Fruit fly (Drosophila melanogaster) whole organism, embryonic: Measurements from ENCODE around the gene CG15719.
A peak's percentile ranks its signal among the peaks of the same experiment; 100 is the strongest.

ENCODE experiments used
- Asciz ChIP-seq: fragments of 200-800 bp; sonication (Bioruptor generic); optimal IDR thresholded peaks from 2 replicates; lab custom pipeline; 2017; ENCODE audit warnings: missing biosample characterization, mild to moderate bottlenecking, missing genetic modification characterization, missing genetic modification reagents
- Atf-2 ChIP-seq: fragments of 200-800 bp; sonication (Bioruptor generic); optimal IDR thresholded peaks from 2 replicates; lab custom pipeline; 2016; ENCODE audit warnings: missing biosample characterization, missing genetic modification characterization
- Atf6 ChIP-seq: fragments of 200-800 bp; sonication (Bioruptor generic); IDR thresholded peaks from 2 replicates; pipeline ENCODE4 v1.3.6; 2022; ENCODE audit warnings: missing biosample characterization, missing genetic modification characterization
- CG10565 ChIP-seq: fragments of 200-800 bp; sonication (Bioruptor generic); optimal IDR thresholded peaks from 3 replicates; lab custom pipeline; 2016; ENCODE audit warnings: missing biosample characterization, mild to moderate bottlenecking, missing genetic modification characterization
- CG10979 ChIP-seq: fragments of 200-800 bp; sonication (Bioruptor generic); optimal IDR thresholded peaks from 2 replicates; lab custom pipeline; 2018; ENCODE audit warnings: missing biosample characterization, mild to moderate bottlenecking, missing genetic modification characterization, moderate library complexity
- CG11085 ChIP-seq: fragments of 200-800 bp; sonication (Bioruptor generic); IDR thresholded peaks from 2 replicates; pipeline ENCODE4 v1.3.6; 2022; ENCODE audit warnings: missing biosample characterization, missing genetic modification characterization
- CG11398 ChIP-seq: fragments of 200-800 bp; sonication (Bioruptor generic); optimal IDR thresholded peaks from 2 replicates; lab custom pipeline; 2016; ENCODE audit warnings: missing biosample characterization, missing genetic modification characterization
- CG11456 ChIP-seq: fragments of 200-800 bp; sonication (Bioruptor generic); IDR thresholded peaks from 3 replicates; pipeline ENCODE4 v1.3.6; 2022; ENCODE audit warnings: missing biosample characterization, missing genetic modification characterization
- CG15514 ChIP-seq: fragments of 200-800 bp; sonication (Bioruptor generic); optimal IDR thresholded peaks from 3 replicates; lab custom pipeline; 2017; ENCODE audit warnings: missing biosample characterization, missing genetic modification characterization, mild to moderate bottlenecking, moderate library complexity, missing genetic modification reagents
- CG15601 ChIP-seq: fragments of 200-800 bp; sonication (Bioruptor generic); optimal IDR thresholded peaks from 3 replicates; lab custom pipeline; 2019; ENCODE audit warnings: missing biosample characterization, mild to moderate bottlenecking, missing genetic modification characterization, moderate library complexity
- CG1603 ChIP-seq: fragments of 200-800 bp; sonication (Bioruptor generic); optimal IDR thresholded peaks from 2 replicates; lab custom pipeline; 2019; ENCODE audit warnings: missing biosample characterization, mild to moderate bottlenecking, missing genetic modification characterization, moderate library complexity
- CG17912 ChIP-seq: fragments of 200-800 bp; sonication (Bioruptor generic); optimal IDR thresholded peaks from 2 replicates; lab custom pipeline; 2018; ENCODE audit warnings: missing biosample characterization, mild to moderate bottlenecking, missing genetic modification characterization
- CG2202 ChIP-seq: fragments of 200-800 bp; sonication (Bioruptor generic); optimal IDR thresholded peaks from 2 replicates; lab custom pipeline; 2018; ENCODE audit warnings: missing biosample characterization, mild to moderate bottlenecking, missing genetic modification characterization
- CG30020 ChIP-seq: fragments of 200-800 bp; optimal IDR thresholded peaks from 2 replicates; lab custom pipeline; 2019; ENCODE audit warnings: missing biosample characterization, mild to moderate bottlenecking, missing genetic modification characterization, moderate library complexity
- CG31388 ChIP-seq: fragments of 200-800 bp; sonication (Bioruptor generic); optimal IDR thresholded peaks from 2 replicates; lab custom pipeline; 2016; ENCODE audit warnings: missing biosample characterization, missing genetic modification characterization
- CG3407 ChIP-seq: fragments of 200-800 bp; sonication (Bioruptor generic); optimal IDR thresholded peaks from 2 replicates; lab custom pipeline; 2018; ENCODE audit warnings: missing biosample characterization, mild to moderate bottlenecking, missing genetic modification characterization
- CG3838 ChIP-seq: fragments of 200-800 bp; sonication (Bioruptor generic); optimal IDR thresholded peaks from 3 replicates; lab custom pipeline; 2016; ENCODE audit warnings: missing biosample characterization, missing genetic modification characterization
- CG6791 ChIP-seq: fragments of 200-800 bp; sonication (Bioruptor generic); IDR thresholded peaks from 3 replicates; pipeline ENCODE4 v1.3.6; 2022; ENCODE audit warnings: missing biosample characterization, missing genetic modification characterization; ENCODE audit not compliant: partially characterized antibody
- CG7357 ChIP-seq: fragments of 200-800 bp; sonication (Bioruptor generic); IDR thresholded peaks from 3 replicates; pipeline ENCODE4 v1.3.6; 2022; ENCODE audit warnings: missing biosample characterization, missing genetic modification characterization
- CG7745 ChIP-seq: fragments of 200-800 bp; sonication (Bioruptor generic); optimal IDR thresholded peaks from 2 replicates; lab custom pipeline; 2018; ENCODE audit warnings: missing biosample characterization, mild to moderate bottlenecking, missing genetic modification characterization, moderate library complexity
- CG8089 ChIP-seq: fragments of 200-800 bp; sonication (Bioruptor generic); optimal IDR thresholded peaks from 3 replicates; lab custom pipeline; 2016; ENCODE audit warnings: missing biosample characterization, missing genetic modification characterization
- Dad ChIP-seq: fragments of 200-800 bp; sonication (Bioruptor generic); optimal IDR thresholded peaks from 3 replicates; lab custom pipeline; 2016; ENCODE audit warnings: missing biosample characterization, missing genetic modification characterization
- Dref ChIP-seq: fragments of 200-800 bp; sonication (Bioruptor generic); IDR thresholded peaks from 2 replicates; pipeline ENCODE4 v1.3.6; 2022; ENCODE audit warnings: missing biosample characterization, missing genetic modification characterization
- H15 ChIP-seq: fragments of 200-800 bp; sonication (Bioruptor generic); IDR thresholded peaks from 3 replicates; pipeline ENCODE4 v1.3.6; 2022; ENCODE audit warnings: missing biosample characterization, missing genetic modification characterization
- HmgZ ChIP-seq: fragments of 200-800 bp; sonication (Bioruptor generic); optimal IDR thresholded peaks from 2 replicates; lab custom pipeline; 2018; ENCODE audit warnings: missing biosample characterization, mild to moderate bottlenecking, missing genetic modification characterization
- Hr51 ChIP-seq, 2 experiments: fragments of 200-800 bp; sonication (Bioruptor generic); optimal IDR thresholded peaks; 2 replicates in 1 of 2; 3 replicates in 1 of 2; lab custom pipeline; 2016 to 2018; ENCODE audit warnings: missing biosample characterization in 2 of 2, missing genetic modification characterization in 2 of 2, mild to moderate bottlenecking in 1 of 2, moderate library complexity in 1 of 2
- MBD-R2 ChIP-seq: fragments of 200-800 bp; sonication (Bioruptor generic); IDR thresholded peaks from 2 replicates; pipeline ENCODE4 v1.3.6; 2022; ENCODE audit warnings: missing biosample characterization, missing genetic modification characterization
- NC2β ChIP-seq: fragments of 200-800 bp; sonication (Bioruptor generic); optimal IDR thresholded peaks from 2 replicates; lab custom pipeline; 2016; ENCODE audit warnings: missing biosample characterization, missing genetic modification characterization
- NK7.1 ChIP-seq: fragments of 200-800 bp; sonication (Bioruptor generic); optimal IDR thresholded peaks from 3 replicates; lab custom pipeline; 2016; ENCODE audit warnings: missing biosample characterization, missing genetic modification characterization
- Oli ChIP-seq: fragments of 200-800 bp; sonication (Bioruptor generic); optimal IDR thresholded peaks from 2 replicates; lab custom pipeline; 2018; ENCODE audit warnings: missing biosample characterization, mild to moderate bottlenecking, missing genetic modification characterization, moderate library complexity
- Opbp ChIP-seq: fragments of 200-800 bp; sonication (Bioruptor generic); IDR thresholded peaks from 3 replicates; pipeline ENCODE4 v1.3.6; 2022; ENCODE audit warnings: missing biosample characterization, missing genetic modification characterization; ENCODE audit not compliant: partially characterized antibody
- Sox100B ChIP-seq: fragments of 200-800 bp; sonication (Bioruptor generic); optimal IDR thresholded peaks from 3 replicates; lab custom pipeline; 2018; ENCODE audit warnings: missing biosample characterization, mild to moderate bottlenecking, missing genetic modification characterization
- ac ChIP-seq: fragments of 200-800 bp; sonication (Bioruptor generic); optimal IDR thresholded peaks from 3 replicates; lab custom pipeline; 2017; ENCODE audit warnings: missing biosample characterization, mild to moderate bottlenecking, missing genetic modification characterization
- chif ChIP-seq, 2 experiments: fragments of 200-800 bp; sonication (Bioruptor generic); optimal IDR thresholded peaks; 3 replicates each; lab custom pipeline; 2016; ENCODE audit warnings: missing biosample characterization in 2 of 2, missing genetic modification characterization in 2 of 2
- danr ChIP-seq: fragments of 200-800 bp; sonication (Bioruptor generic); IDR thresholded peaks from 2 replicates; pipeline ENCODE4 v1.3.6; 2022; ENCODE audit warnings: missing biosample characterization, missing genetic modification characterization
- en ChIP-seq: fragments of 200-800 bp; sonication (Bioruptor generic); optimal IDR thresholded peaks from 2 replicates; lab custom pipeline; 2016; ENCODE audit warnings: missing biosample characterization, missing genetic modification characterization
- gce ChIP-seq: fragments of 200-800 bp; sonication (Bioruptor generic); IDR thresholded peaks from 3 replicates; pipeline ENCODE4 v1.3.6; 2022; ENCODE audit warnings: missing biosample characterization, missing genetic modification characterization
- gro ChIP-seq: fragments of 200-800 bp; sonication (Bioruptor generic); optimal IDR thresholded peaks from 2 replicates; lab custom pipeline; 2016; ENCODE audit warnings: missing biosample characterization, missing genetic modification characterization
- h ChIP-seq: fragments of >200 bp; optimal IDR thresholded peaks from 2 replicates; lab custom pipeline; 2017
- lbe ChIP-seq: fragments of 200-800 bp; sonication (Bioruptor generic); optimal IDR thresholded peaks from 2 replicates; lab custom pipeline; 2016; ENCODE audit warnings: missing biosample characterization, mild to moderate bottlenecking, missing genetic modification characterization
- lov ChIP-seq, 2 experiments: fragments of 200-800 bp in 1 of 2; fragments of >200 bp in 1 of 2; sonication (Bioruptor generic) in 1 of 2; IDR thresholded peaks in 1 of 2; optimal IDR thresholded peaks in 1 of 2; 2 replicates in 1 of 2; 3 replicates in 1 of 2; pipeline versions ENCODE4 v1.3.6 to Lab custom; 2017 to 2022; ENCODE audit warnings: missing biosample characterization in 1 of 2, missing genetic modification characterization in 1 of 2
- nmo ChIP-seq: fragments of 200-800 bp; sonication (Bioruptor generic); optimal IDR thresholded peaks from 2 replicates; lab custom pipeline; 2018; ENCODE audit warnings: missing biosample characterization, mild to moderate bottlenecking, missing genetic modification characterization, moderate library complexity
- otp ChIP-seq: fragments of 200-800 bp; sonication (Bioruptor generic); IDR thresholded peaks from 3 replicates; pipeline ENCODE4, ENCODE4 v1.3.6; 2022; ENCODE audit warnings: missing biosample characterization, missing genetic modification characterization
- ro ChIP-seq: fragments of 200-800 bp; sonication (Bioruptor generic); IDR thresholded peaks from 2 replicates; pipeline ENCODE4 v1.3.6; 2022; ENCODE audit warnings: missing biosample characterization, missing genetic modification characterization
- unc-4 ChIP-seq: fragments of 200-800 bp; sonication (Bioruptor generic); IDR thresholded peaks from 2 replicates; pipeline ENCODE4 v1.3.6; 2022; ENCODE audit warnings: missing biosample characterization, missing genetic modification characterization; ENCODE audit not compliant: partially characterized antibody
- unpg ChIP-seq: fragments of 200-800 bp; sonication (Bioruptor generic); optimal IDR thresholded peaks from 3 replicates; lab custom pipeline; 2018; ENCODE audit warnings: missing biosample characterization, mild to moderate bottlenecking, missing genetic modification characterization, moderate library complexity
- vfl ChIP-seq: fragments of 200-800 bp; sonication (Bioruptor generic); optimal IDR thresholded peaks from 2 replicates; lab custom pipeline; 2016; ENCODE audit warnings: missing biosample characterization, missing genetic modification characterization
- vvl ChIP-seq: fragments of 200-800 bp; sonication (Bioruptor generic); IDR thresholded peaks from 2 replicates; pipeline ENCODE4 v1.3.6; 2022; ENCODE audit warnings: missing biosample characterization, missing genetic modification characterization
- z ChIP-seq: fragments of 200-800 bp; sonication (Bioruptor generic); IDR thresholded peaks from 3 replicates; pipeline ENCODE4 v1.3.6; 2022; ENCODE audit warnings: missing biosample characterization, missing genetic modification characterization
- zen ChIP-seq: fragments of 200-800 bp; sonication (Bioruptor generic); optimal IDR thresholded peaks from 3 replicates; lab custom pipeline; 2018; ENCODE audit warnings: missing biosample characterization, mild to moderate bottlenecking, missing genetic modification characterization, moderate library complexity
- zen2 ChIP-seq: fragments of 200-800 bp; sonication (Bioruptor generic); IDR thresholded peaks from 3 replicates; pipeline ENCODE4 v1.3.6; 2022; ENCODE audit warnings: missing biosample characterization, missing genetic modification characterization; ENCODE audit not compliant: partially characterized antibody

The CG15719 gene

dm6 chrX:13023777-13024176, 19.1 kb upstream of the CG15719 start (continued):
- TF ChIP-seq CG6791 (GFP tag; lab: Robert Waterston, UW) = no peak
- TF ChIP-seq HmgZ (tag; lab: Kevin White, UChicago) = peak; percentile 18
- TF ChIP-seq zen (tag; lab: Kevin White, UChicago) = no peak
- no peak for TF ChIP-seq gce (GFP tag; lab: Robert Waterston, UW)
- no peak for TF ChIP-seq Asciz (GFP tag; lab: Kevin White, UChicago)
- no peak for TF ChIP-seq h (lab: Kevin White, UChicago)
- TF ChIP-seq CG7745 (tag; lab: Kevin White, UChicago) = no peak
- TF ChIP-seq CG3407 (GFP tag; lab: Kevin White, UChicago) = no peak
- TF ChIP-seq CG10979 = no peak
- TF ChIP-seq CG11398 (GFP tag; lab: Kevin White, UChicago) = no peak
- no peak for TF ChIP-seq CG31388 (GFP tag; lab: Kevin White, UChicago)
- TF ChIP-seq ac (GFP tag; lab: Kevin White, UChicago) = no peak
- no peak for TF ChIP-seq ro (GFP tag; lab: Robert Waterston, UW)
- no peak for TF ChIP-seq CG11456 (GFP tag; lab: Robert Waterston, UW)
- TF ChIP-seq zen2 (GFP tag; lab: Robert Waterston, UW) = no peak
- TF ChIP-seq gro = no peak
- TF ChIP-seq lov (optimal IDR thresholded peaks at IDR 0.05; lab: Kevin White, UChicago) = no peak
- TF ChIP-seq lov (GFP tag; IDR thresholded peaks at IDR 0.05; lab: Robert Waterston, UW) = no peak
- TF ChIP-seq Dad = no peak
- no peak for TF ChIP-seq Dref (GFP tag; lab: Robert Waterston, UW)
- TF ChIP-seq MBD-R2 (GFP tag; lab: Robert Waterston, UW) = no peak
- TF ChIP-seq Atf6 (GFP tag; lab: Robert Waterston, UW) = peak; percentile 49; the same call in 1 of the 2 replicates
- TF ChIP-seq CG30020 (tag; lab: Kevin White, UChicago) = no peak
- peak; percentile 39 for TF ChIP-seq CG15514 (GFP tag; lab: Kevin White, UChicago)
- TF ChIP-seq CG10565 = no peak
- TF ChIP-seq Opbp (GFP tag; lab: Robert Waterston, UW) = no peak
- no peak for TF ChIP-seq CG2202 (tag; lab: Kevin White, UChicago)
- TF ChIP-seq CG11085 = no peak
- TF ChIP-seq CG15601 (tag; lab: Kevin White, UChicago) = no peak
- TF ChIP-seq z (GFP tag; lab: Robert Waterston, UW) = no peak
- no peak; the same call in 1 of the 2 replicates for TF ChIP-seq vvl (GFP tag; lab: Robert Waterston, UW)
- TF ChIP-seq CG17912 = no peak
- no peak for TF ChIP-seq Sox100B (GFP tag; lab: Kevin White, UChicago)
- TF ChIP-seq unpg (GFP tag; lab: Kevin White, UChicago) = peak; percentile 11
- no peak for TF ChIP-seq otp (GFP tag; lab: Robert Waterston, UW)
- TF ChIP-seq CG3838 (GFP tag; lab: Kevin White, UChicago) = no peak
- no peak for TF ChIP-seq en (GFP tag; lab: Kevin White, UChicago)
- TF ChIP-seq CG1603 (tag; lab: Kevin White, UChicago) = peak; percentile 23
- no peak for TF ChIP-seq danr
- TF ChIP-seq lbe (GFP tag; lab: Kevin White, UChicago) = no peak
- TF ChIP-seq NC2β = no peak
- TF ChIP-seq chif (GFP tag; optimal IDR thresholded peaks at IDR 0.05; lab: Kevin White, UChicago) = no peak
- peak; percentile 27; the same call in 1 of the 3 replicates for TF ChIP-seq H15
- no peak for TF ChIP-seq CG7357 (GFP tag; lab: Robert Waterston, UW)
- TF ChIP-seq Hr51 (GFP tag; optimal IDR thresholded peaks at IDR 0.05; lab: Kevin White, UChicago) = peak in 1 of 2 experiments; percentile 48
- TF ChIP-seq nmo (GFP tag; lab: Kevin White, UChicago) = no peak
- TF ChIP-seq unc-4 = no peak
- TF ChIP-seq CG8089 (GFP tag; lab: Kevin White, UChicago) = no peak
- no peak for TF ChIP-seq Atf-2 (GFP tag; lab: Kevin White, UChicago)
- no peak for TF ChIP-seq vfl
- no peak for TF ChIP-seq NK7.1 (GFP tag; lab: Kevin White, UChicago)
- peak; percentile 10 for TF ChIP-seq Oli
